Worm (Caenorhabditis elegans) whole organism, L4/young adult: ENCODE data around the gene gro-1.

Source experiments
- W03F9.2 ChIP-seq: fragments of 150-350 bp; optimal IDR thresholded peaks from 2 replicates; lab custom pipeline; 2014; ENCODE audit warnings: missing biosample characterization, missing genetic modification characterization
- dao-5 ChIP-seq: sonication (generic microtip); optimal IDR thresholded peaks from 2 replicates; lab custom pipeline; 2016; ENCODE audit warnings: missing genotype, missing genetic modification characterization, moderate library complexity, missing compliant biosample characterization
- him-1 ChIP-seq: sonication (generic microtip); optimal IDR thresholded peaks from 2 replicates; lab custom pipeline; 2016; ENCODE audit warnings: missing genotype, missing genetic modification reagents, missing genetic modification characterization, missing compliant biosample characterization

ce11 chrIII:5229511-5230250 is 35.2 kb upstream of the gro-1 start:
- no peak for TF ChIP-seq dao-5 (tag; lab: Kevin White, UChicago)
- TF ChIP-seq him-1 (tag; lab: Kevin White, UChicago): no peak
- TF ChIP-seq W03F9.2 (tag; lab: Kevin White, UChicago): no peak
